Fruit fly (Drosophila melanogaster) whole organism, embryonic: ENCODE data around the gene Lamtor4.
A peak's percentile ranks its signal among the peaks of the same experiment; 100 is the strongest.

ENCODE experiments used
- Bteb2 ChIP-seq: fragments of 200-800 bp; sonication (Bioruptor generic); optimal IDR thresholded peaks from 2 replicates; lab custom pipeline; 2016; ENCODE audit warnings: missing biosample characterization, missing genetic modification characterization
- CG10209 ChIP-seq: fragments of 200-800 bp; sonication (Bioruptor generic); optimal IDR thresholded peaks from 3 replicates; lab custom pipeline; 2017; ENCODE audit warnings: missing biosample characterization, mild to moderate bottlenecking, missing genetic modification characterization, missing genetic modification reagents
- CG10321 ChIP-seq: fragments of 200-800 bp; sonication (Bioruptor generic); IDR thresholded peaks from 2 replicates; pipeline ENCODE4 v1.3.6; 2022; ENCODE audit warnings: missing biosample characterization, missing genetic modification characterization
- CG10431 ChIP-seq: fragments of 200-800 bp; sonication (Bioruptor generic); optimal IDR thresholded peaks from 3 replicates; lab custom pipeline; 2018; ENCODE audit warnings: missing biosample characterization, mild to moderate bottlenecking, missing genetic modification characterization
- CG10543 ChIP-seq: fragments of 200-800 bp; sonication (Bioruptor generic); optimal IDR thresholded peaks from 3 replicates; lab custom pipeline; 2017; ENCODE audit warnings: missing biosample characterization, mild to moderate bottlenecking, missing genetic modification characterization, moderate library complexity
- CG11456 ChIP-seq: fragments of 200-800 bp; sonication (Bioruptor generic); IDR thresholded peaks from 3 replicates; pipeline ENCODE4 v1.3.6; 2022; ENCODE audit warnings: missing biosample characterization, missing genetic modification characterization
- CG12299 ChIP-seq: fragments of 200-800 bp; sonication (Bioruptor generic); optimal IDR thresholded peaks from 2 replicates; lab custom pipeline; 2018; ENCODE audit warnings: missing biosample characterization, mild to moderate bottlenecking, missing genetic modification characterization
- CG1233 ChIP-seq: fragments of 200-800 bp; sonication (Bioruptor generic); optimal IDR thresholded peaks from 4 replicates; lab custom pipeline; 2018; ENCODE audit warnings: missing biosample characterization, mild to moderate bottlenecking, missing genetic modification characterization
- CG13894 ChIP-seq: fragments of 200-800 bp; sonication (Bioruptor generic); optimal IDR thresholded peaks from 3 replicates; lab custom pipeline; 2018; ENCODE audit warnings: missing biosample characterization, mild to moderate bottlenecking, missing genetic modification characterization, moderate library complexity
- CG14667 ChIP-seq: fragments of 200-800 bp; sonication (Bioruptor generic); IDR thresholded peaks from 2 replicates; pipeline ENCODE4 v1.3.6; 2022; ENCODE audit warnings: missing biosample characterization, missing genetic modification characterization
- CG15601 ChIP-seq: fragments of 200-800 bp; sonication (Bioruptor generic); optimal IDR thresholded peaks from 3 replicates; lab custom pipeline; 2019; ENCODE audit warnings: missing biosample characterization, mild to moderate bottlenecking, missing genetic modification characterization, moderate library complexity
- CG16815 ChIP-seq: fragments of 200-800 bp; sonication (Bioruptor generic); optimal IDR thresholded peaks from 3 replicates; lab custom pipeline; 2017; ENCODE audit warnings: missing biosample characterization, mild to moderate bottlenecking, missing genetic modification characterization
- CG17186 ChIP-seq: fragments of 200-800 bp; sonication (Bioruptor generic); optimal IDR thresholded peaks from 3 replicates; lab custom pipeline; 2017; ENCODE audit warnings: missing biosample characterization, missing genetic modification reagents, missing genetic modification characterization
- CG17361 ChIP-seq: fragments of 200-800 bp; sonication (Bioruptor generic); IDR thresholded peaks from 3 replicates; pipeline ENCODE4 v1.3.6; 2022; ENCODE audit warnings: missing biosample characterization, missing genetic modification characterization
- CG2120 ChIP-seq: fragments of 200-800 bp; sonication (Bioruptor generic); optimal IDR thresholded peaks from 3 replicates; lab custom pipeline; 2016; ENCODE audit warnings: missing biosample characterization, missing genetic modification characterization
- CG31224 ChIP-seq: fragments of 200-800 bp; sonication (Bioruptor generic); IDR thresholded peaks from 2 replicates; pipeline ENCODE4 v1.3.6; 2022; ENCODE audit warnings: missing biosample characterization, missing genetic modification characterization
- CG33213 ChIP-seq: fragments of 200-800 bp; sonication (Bioruptor generic); optimal IDR thresholded peaks from 3 replicates; lab custom pipeline; 2016; ENCODE audit warnings: missing biosample characterization, missing genetic modification characterization
- CG4424 ChIP-seq: fragments of 200-800 bp; sonication (Bioruptor generic); optimal IDR thresholded peaks from 3 replicates; lab custom pipeline; 2016; ENCODE audit warnings: missing biosample characterization, missing genetic modification characterization
- CG4854 ChIP-seq: fragments of 200-800 bp; sonication (Bioruptor generic); optimal IDR thresholded peaks from 2 replicates; lab custom pipeline; 2016; ENCODE audit warnings: missing biosample characterization, missing genetic modification characterization, inconsistent platforms
- CG9876 ChIP-seq: fragments of 200-800 bp; sonication (Bioruptor generic); optimal IDR thresholded peaks from 2 replicates; lab custom pipeline; 2016; ENCODE audit warnings: missing biosample characterization, missing genetic modification characterization
- CTCF ChIP-seq: fragments of 200-800 bp; sonication (Bioruptor generic); optimal IDR thresholded peaks from 2 replicates; lab custom pipeline; 2017; ENCODE audit warnings: missing biosample characterization, mild to moderate bottlenecking, missing genetic modification characterization, moderate library complexity
- D19B ChIP-seq: fragments of 200-800 bp; sonication (Bioruptor generic); optimal IDR thresholded peaks from 2 replicates; lab custom pipeline; 2017; ENCODE audit warnings: missing biosample characterization, mild to moderate bottlenecking, missing genetic modification characterization
- Dref ChIP-seq: fragments of 200-800 bp; sonication (Bioruptor generic); IDR thresholded peaks from 2 replicates; pipeline ENCODE4 v1.3.6; 2022; ENCODE audit warnings: missing biosample characterization, missing genetic modification characterization
- E2f1 ChIP-seq: fragments of 200-800 bp; sonication (Bioruptor generic); IDR thresholded peaks from 2 replicates; pipeline ENCODE4 v1.3.6; 2022; ENCODE audit warnings: missing biosample characterization, missing genetic modification characterization
- HHEX ChIP-seq: fragments of 200-800 bp; sonication (Bioruptor generic); optimal IDR thresholded peaks from 3 replicates; lab custom pipeline; 2017; ENCODE audit warnings: missing biosample characterization, mild to moderate bottlenecking, missing genetic modification characterization, missing genetic modification reagents
- HLH54F ChIP-seq: fragments of 200-800 bp; sonication (Bioruptor generic); optimal IDR thresholded peaks from 3 replicates; lab custom pipeline; 2016; ENCODE audit warnings: missing biosample characterization, missing genetic modification characterization
- Hey ChIP-seq: fragments of 200-800 bp; sonication (Bioruptor generic); optimal IDR thresholded peaks from 3 replicates; lab custom pipeline; 2018; ENCODE audit warnings: missing biosample characterization, mild to moderate bottlenecking, missing genetic modification characterization
- Hr39 ChIP-seq: fragments of >200 bp; optimal IDR thresholded peaks from 2 replicates; lab custom pipeline; 2017
- NFAT ChIP-seq: fragments of 200-800 bp; sonication (Bioruptor generic); IDR thresholded peaks from 2 replicates; pipeline ENCODE4 v1.3.6; 2022; ENCODE audit warnings: missing biosample characterization, missing genetic modification characterization
- NfI ChIP-seq: fragments of 200-800 bp; sonication (Bioruptor generic); optimal IDR thresholded peaks from 3 replicates; lab custom pipeline; 2018; ENCODE audit warnings: missing biosample characterization, mild to moderate bottlenecking, missing genetic modification characterization, moderate library complexity
- Stat92E ChIP-seq, 3 experiments: fragments of >200 bp in 2 of 3; fragments of 200-800 bp in 1 of 3; sonication (Bioruptor generic) in 1 of 3; optimal IDR thresholded peaks; 2 replicates each; lab custom pipeline; 2017 to 2019; ENCODE audit warnings: missing biosample characterization in 3 of 3, missing genetic modification characterization in 3 of 3, mild to moderate bottlenecking in 1 of 3, moderate library complexity in 1 of 3
- Usf ChIP-seq: fragments of 200-800 bp; sonication (Bioruptor generic); optimal IDR thresholded peaks from 2 replicates; lab custom pipeline; 2017; ENCODE audit warnings: missing genotype, missing biosample characterization, missing genetic modification characterization
- ac ChIP-seq: fragments of 200-800 bp; sonication (Bioruptor generic); optimal IDR thresholded peaks from 3 replicates; lab custom pipeline; 2017; ENCODE audit warnings: missing biosample characterization, mild to moderate bottlenecking, missing genetic modification characterization
- bsh ChIP-seq, 2 experiments: fragments of 200-800 bp; sonication (Bioruptor generic); optimal IDR thresholded peaks; 2 replicates each; lab custom pipeline; 2017 to 2018; ENCODE audit warnings: mild to moderate bottlenecking in 2 of 2, missing biosample characterization in 2 of 2, missing genetic modification characterization in 2 of 2, moderate library complexity in 1 of 2
- btn ChIP-seq: fragments of 200-800 bp; sonication (Bioruptor generic); optimal IDR thresholded peaks from 2 replicates; lab custom pipeline; 2016; ENCODE audit warnings: missing biosample characterization, missing genetic modification characterization
- dm ChIP-seq: fragments of 200-800 bp; sonication (Bioruptor generic); optimal IDR thresholded peaks from 3 replicates; lab custom pipeline; 2016; ENCODE audit warnings: missing biosample characterization, missing genetic modification characterization
- dysf ChIP-seq: fragments of 200-800 bp; sonication (Bioruptor generic); IDR thresholded peaks from 3 replicates; pipeline ENCODE4 v1.3.6; 2022; ENCODE audit warnings: missing biosample characterization, missing genetic modification characterization
- ewg ChIP-seq: fragments of 200-800 bp; sonication (Bioruptor generic); optimal IDR thresholded peaks from 3 replicates; lab custom pipeline; 2017; ENCODE audit warnings: mild to moderate bottlenecking, missing biosample characterization, missing genetic modification reagents, missing genetic modification characterization
- hb ChIP-seq: fragments of 200-800 bp; sonication (Bioruptor generic); IDR thresholded peaks from 3 replicates; pipeline ENCODE4 v1.3.6; 2022; ENCODE audit warnings: missing biosample characterization, missing genetic modification characterization; ENCODE audit not compliant: partially characterized antibody
- hbn ChIP-seq: fragments of 200-800 bp; sonication (Bioruptor generic); IDR thresholded peaks from 2 replicates; pipeline ENCODE4 v1.3.6; 2022; ENCODE audit warnings: missing biosample characterization, missing genetic modification characterization; ENCODE audit not compliant: partially characterized antibody
- kay ChIP-seq: fragments of 200-800 bp; sonication (Bioruptor generic); optimal IDR thresholded peaks from 2 replicates; lab custom pipeline; 2016; ENCODE audit warnings: missing biosample characterization, missing genetic modification characterization
- nerfin-1 ChIP-seq: fragments of 200-800 bp; sonication (Bioruptor generic); optimal IDR thresholded peaks from 3 replicates; lab custom pipeline; 2019; ENCODE audit warnings: missing biosample characterization, mild to moderate bottlenecking, missing genetic modification characterization, moderate library complexity
- p53 ChIP-seq: fragments of 200-800 bp; sonication (Bioruptor generic); optimal IDR thresholded peaks from 2 replicates; lab custom pipeline; 2016; ENCODE audit warnings: missing biosample characterization, missing genetic modification characterization
- prd ChIP-seq, 3 experiments: fragments of >200 bp in 2 of 3; fragments of 200-800 bp in 1 of 3; sonication (Bioruptor generic) in 1 of 3; optimal IDR thresholded peaks in 2 of 3; IDR thresholded peaks in 1 of 3; 2 replicates in 2 of 3; 3 replicates in 1 of 3; pipeline versions ENCODE4 v1.3.6 to Lab custom; 2017 to 2022; ENCODE audit warnings: missing biosample characterization in 1 of 3, missing genetic modification characterization in 1 of 3
- slp2 ChIP-seq: fragments of 200-800 bp; sonication (Bioruptor generic); optimal IDR thresholded peaks from 2 replicates; lab custom pipeline; 2016; ENCODE audit warnings: missing biosample characterization, missing genetic modification characterization
- sug ChIP-seq: fragments of 200-800 bp; optimal IDR thresholded peaks from 2 replicates; lab custom pipeline; 2019; ENCODE audit warnings: missing biosample characterization, mild to moderate bottlenecking, missing genetic modification characterization, moderate library complexity
- tin ChIP-seq: fragments of 200-800 bp; sonication (Bioruptor generic); optimal IDR thresholded peaks from 3 replicates; lab custom pipeline; 2016; ENCODE audit warnings: missing biosample characterization, missing genetic modification characterization
- tna ChIP-seq: fragments of 200-800 bp; sonication (Bioruptor generic); IDR thresholded peaks from 2 replicates; pipeline ENCODE4 v1.3.6; 2022; ENCODE audit warnings: missing biosample characterization, missing genetic modification characterization; ENCODE audit not compliant: partially characterized antibody
- yki ChIP-seq: fragments of >200 bp; optimal IDR thresholded peaks from 3 replicates; lab custom pipeline; 2018
- z ChIP-seq: fragments of 200-800 bp; sonication (Bioruptor generic); IDR thresholded peaks from 3 replicates; pipeline ENCODE4 v1.3.6; 2022; ENCODE audit warnings: missing biosample characterization, missing genetic modification characterization
- zen ChIP-seq: fragments of 200-800 bp; sonication (Bioruptor generic); optimal IDR thresholded peaks from 3 replicates; lab custom pipeline; 2018; ENCODE audit warnings: missing biosample characterization, mild to moderate bottlenecking, missing genetic modification characterization, moderate library complexity
- zfh1 ChIP-seq: fragments of 200-800 bp; sonication (Bioruptor generic); IDR thresholded peaks from 3 replicates; pipeline ENCODE4 v1.3.6; 2022; ENCODE audit warnings: missing biosample characterization, missing genetic modification characterization

Lamtor4 gene

dm6 chr3L:3852842-3853241, 43.9 kb upstream of the Lamtor4 start (continued):
- no peak for TF ChIP-seq Dref (GFP tag; lab: Robert Waterston, UW)
- no peak for TF ChIP-seq CG11456 (GFP tag; lab: Robert Waterston, UW)
- TF ChIP-seq CG13894 (tag; lab: Kevin White, UChicago), result no peak
- no peak for TF ChIP-seq CG33213 (GFP tag; lab: Kevin White, UChicago)
- TF ChIP-seq HLH54F (GFP tag; lab: Kevin White, UChicago), result no peak
- TF ChIP-seq NFAT (GFP tag; lab: Robert Waterston, UW), result no peak
- no peak for TF ChIP-seq CG31224
- no peak for TF ChIP-seq CG17186 (GFP tag; lab: Kevin White, UChicago)
- no peak for TF ChIP-seq CG10209
- no peak for TF ChIP-seq Stat92E (GFP tag; optimal IDR thresholded peaks at IDR 0.05; lab: Kevin White, UChicago)
- TF ChIP-seq zfh1 (GFP tag; lab: Robert Waterston, UW), result peak; percentile 80
- TF ChIP-seq HHEX (GFP tag; lab: Kevin White, UChicago), result no peak
- TF ChIP-seq dysf, result 0 out of 3 replicates have a peak, but pooled peaks have one; percentile 43
- TF ChIP-seq CG10431 (GFP tag; lab: Kevin White, UChicago), result no peak
- peak; percentile 1 for TF ChIP-seq btn
- TF ChIP-seq CG10321 (GFP tag; lab: Robert Waterston, UW), result no peak
- no peak for TF ChIP-seq CTCF (GFP tag; lab: Kevin White, UChicago)
- no peak for TF ChIP-seq CG12299 (tag; lab: Kevin White, UChicago)
- TF ChIP-seq E2f1 (GFP tag; lab: Robert Waterston, UW), result peak; percentile 14; the same call in 1 of the 2 replicates
- TF ChIP-seq CG15601 (tag; lab: Kevin White, UChicago), result peak; percentile 56
- TF ChIP-seq hb (GFP tag; lab: Robert Waterston, UW), result no peak
- TF ChIP-seq z (GFP tag; lab: Robert Waterston, UW), result no peak
- no peak for TF ChIP-seq kay (GFP tag; lab: Kevin White, UChicago)
- peak; percentile 28 for TF ChIP-seq nerfin-1 (tag; lab: Kevin White, UChicago)
- TF ChIP-seq dm (GFP tag; lab: Kevin White, UChicago), result no peak
- no peak for TF ChIP-seq yki
- TF ChIP-seq Bteb2 (GFP tag; lab: Kevin White, UChicago), result no peak
- TF ChIP-seq CG9876, result no peak
- TF ChIP-seq prd (optimal IDR thresholded peaks at IDR 0.05; lab: Kevin White, UChicago), result no peak
- TF ChIP-seq prd (GFP tag; IDR thresholded peaks at IDR 0.05; lab: Robert Waterston, UW), result peak; percentile 76; the same call in 2 of the 3 replicates
- TF ChIP-seq sug (tag; lab: Kevin White, UChicago), result no peak
- TF ChIP-seq slp2 (GFP tag; lab: Kevin White, UChicago), result peak; percentile 38
- TF ChIP-seq bsh (GFP tag; optimal IDR thresholded peaks at IDR 0.05; lab: Kevin White, UChicago), result peak; percentile 42 to 85
- TF ChIP-seq CG10543 (GFP tag; lab: Kevin White, UChicago), result no peak
- peak; percentile 35 for TF ChIP-seq zen (tag; lab: Kevin White, UChicago)
- TF ChIP-seq p53 (GFP tag; lab: Kevin White, UChicago), result no peak
- TF ChIP-seq CG2120 (GFP tag; lab: Kevin White, UChicago), result no peak
- no peak for TF ChIP-seq CG4854 (GFP tag; lab: Kevin White, UChicago)
- no peak for TF ChIP-seq Hr39 (lab: Kevin White, UChicago)
- peak; percentile 32; the same call in 1 of the 3 replicates for TF ChIP-seq CG17361 (GFP tag; lab: Robert Waterston, UW)
- TF ChIP-seq CG1233, result no peak
- no peak for TF ChIP-seq CG14667 (GFP tag; lab: Robert Waterston, UW)
- TF ChIP-seq ewg, result peak; percentile 69
- TF ChIP-seq tin (GFP tag; lab: Kevin White, UChicago), result no peak
- peak; percentile 16 for TF ChIP-seq CG16815 (GFP tag; lab: Kevin White, UChicago)
- no peak for TF ChIP-seq hbn (GFP tag; lab: Robert Waterston, UW)
- TF ChIP-seq NfI (GFP tag; lab: Kevin White, UChicago), result peak; percentile 44
- TF ChIP-seq tna, result no peak
- no peak for TF ChIP-seq D19B (GFP tag; lab: Kevin White, UChicago)
- no peak for TF ChIP-seq Hey (tag; lab: Kevin White, UChicago)
- no peak for TF ChIP-seq CG4424 (GFP tag; lab: Kevin White, UChicago)
- TF ChIP-seq ac (GFP tag; lab: Kevin White, UChicago), result no peak
- TF ChIP-seq Usf (GFP tag; lab: Kevin White, UChicago), result no peak
